Worm (Caenorhabditis elegans): ENCODE data around the gene ddn-2.

Gene ddn-2

ce11 chrII:12901025-12901424 lies 7.9 kb upstream of the ddn-2 start, which contains the start of gene clec-65:
clec-65 (plus strand) TSS chrII:12901325.
- TF ChIP-seq W03F9.2 (tag; optimal IDR thresholded peaks at IDR 0.05): no peak
- no peak for TF ChIP-seq dao-5 (tag; optimal IDR thresholded peaks at IDR 0.05)
- no peak for TF ChIP-seq him-1 (tag; optimal IDR thresholded peaks at IDR 0.05)

DNA sequence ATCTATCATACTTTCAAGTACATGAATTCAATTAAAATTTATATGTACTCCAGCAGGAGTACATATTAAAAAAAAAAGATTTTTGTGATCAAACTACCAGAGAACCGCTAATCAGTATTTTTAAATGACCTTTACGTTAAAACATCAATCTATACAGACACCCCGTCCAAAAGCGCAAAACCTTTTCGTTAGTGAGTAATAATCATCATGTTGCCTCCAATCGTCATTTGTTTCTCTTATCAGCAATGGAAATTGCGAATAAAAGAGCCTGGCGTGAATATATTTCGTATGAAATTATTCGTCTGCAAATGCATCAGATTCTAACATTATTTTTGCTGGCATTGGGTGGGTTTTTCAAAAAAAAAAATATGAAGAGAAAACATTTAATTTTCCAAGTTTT lies 4.7 kb upstream of the ddn-2 start, which contains the start of gene clec-66:
Gene clec-66 (plus strand): TSS at position 225 of the 400 bp plus-strand sequence.
- TF ChIP-seq him-1 (tag; optimal IDR thresholded peaks at IDR 0.05) (no peak), W03F9.2 (tag; optimal IDR thresholded peaks at IDR 0.05) (no peak), dao-5 (tag; optimal IDR thresholded peaks at IDR 0.05) (no peak)

ce11 chrII:12907070-12907469 lies 1.8 kb upstream of the ddn-2 start, which contains the start of gene nspb-11:
nspb-11 (plus strand) TSS chrII:12907370.
- TF ChIP-seq dao-5 (tag; optimal IDR thresholded peaks at IDR 0.05) (no peak), him-1 (tag; optimal IDR thresholded peaks at IDR 0.05) (no peak), W03F9.2 (tag; optimal IDR thresholded peaks at IDR 0.05) (no peak)

ce11 chrII:12914514-12915075 lies 5.7 kb downstream of the ddn-2 start, which contains the start of gene F35C5.12:
F35C5.12 (minus strand) TSS chrII:12914564.
- TF ChIP-seq dao-5 (tag; optimal IDR thresholded peaks at IDR 0.05): no peak

ce11 chrII:12918960-12919553 lies 10.2 kb downstream of the ddn-2 start, which contains the start of the genes F58G1.2 and wago-4:
F58G1.2 (minus strand) TSS chrII:12919010.
wago-4 (plus strand) TSS chrII:12919551.
- TF ChIP-seq W03F9.2 (tag; optimal IDR thresholded peaks at IDR 0.05) (peak; percentile 65), dao-5 (tag; optimal IDR thresholded peaks at IDR 0.05) (no peak), him-1 (tag; optimal IDR thresholded peaks at IDR 0.05) (no peak)

DNA sequence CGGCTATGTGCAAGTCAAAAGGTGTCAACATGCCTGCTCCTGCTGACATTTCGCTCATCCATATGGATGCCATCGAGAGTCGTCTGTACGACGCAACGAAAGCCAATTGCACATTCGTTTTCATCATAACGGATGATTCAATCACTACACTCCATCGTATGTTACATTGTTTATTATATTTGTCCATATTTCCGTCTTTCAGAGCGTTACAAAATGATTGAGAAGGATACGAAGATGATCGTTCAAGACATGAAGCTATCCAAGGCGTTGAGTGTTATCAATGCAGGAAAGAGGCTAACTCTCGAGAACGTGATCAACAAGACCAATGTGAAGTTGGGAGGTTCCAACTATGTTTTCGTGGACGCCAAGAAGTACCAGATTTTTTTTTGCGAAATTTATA lies 12.6 kb downstream of the ddn-2 start:
- TF ChIP-seq W03F9.2 (tag; optimal IDR thresholded peaks at IDR 0.05) (no peak), him-1 (tag; optimal IDR thresholded peaks at IDR 0.05) (no peak), dao-5 (tag; optimal IDR thresholded peaks at IDR 0.05) (no peak)

ce11 chrII:12923225-12923624 lies 14.3 kb downstream of the ddn-2 start:
- TF ChIP-seq him-1 (tag; optimal IDR thresholded peaks at IDR 0.05) (no peak), W03F9.2 (tag; optimal IDR thresholded peaks at IDR 0.05) (no peak), dao-5 (tag; optimal IDR thresholded peaks at IDR 0.05) (no peak)

ce11 chrII:12925551-12925950 lies 16.7 kb downstream of the ddn-2 start, which contains the start of gene F58G1.8:
F58G1.8 (minus strand) TSS chrII:12925651.
- TF ChIP-seq him-1 (tag; optimal IDR thresholded peaks at IDR 0.05): no peak
- no peak for TF ChIP-seq dao-5 (tag; optimal IDR thresholded peaks at IDR 0.05)
- TF ChIP-seq W03F9.2 (tag; optimal IDR thresholded peaks at IDR 0.05): no peak

- TF ChIP-seq him-1 (tag; optimal IDR thresholded peaks at IDR 0.05): no peak
- TF ChIP-seq dao-5 (tag; optimal IDR thresholded peaks at IDR 0.05): no peak
- no peak for TF ChIP-seq W03F9.2 (tag; optimal IDR thresholded peaks at IDR 0.05)
These were observed 19.4 kb downstream of the ddn-2 start, which contains the start of gene F58G1.3 for ce11 chrII:12928241-12928640. F58G1.3 (minus strand) TSS chrII:12928341.

DNA sequence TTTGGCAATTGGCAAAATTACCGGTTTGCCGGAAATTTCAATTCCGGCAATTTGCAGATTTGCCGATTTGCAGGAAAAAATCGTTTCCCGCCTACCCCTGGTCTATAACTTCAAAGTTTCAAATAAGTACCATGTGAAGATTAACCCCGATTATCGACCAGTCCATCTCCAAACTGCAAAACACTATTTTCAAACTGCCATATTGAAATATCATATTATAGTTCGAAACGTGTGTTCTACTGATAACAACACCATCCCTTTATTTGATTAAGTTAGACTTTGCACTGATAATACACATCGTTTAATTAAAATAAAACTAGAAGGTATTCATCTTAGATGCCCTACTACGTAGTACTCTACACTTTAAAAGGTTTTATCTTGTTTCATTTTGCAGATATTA lies 21.3 kb downstream of the ddn-2 start:
- TF ChIP-seq dao-5 (tag; optimal IDR thresholded peaks at IDR 0.05) (no peak), him-1 (tag; optimal IDR thresholded peaks at IDR 0.05) (no peak), W03F9.2 (tag; optimal IDR thresholded peaks at IDR 0.05) (no peak)

DNA sequence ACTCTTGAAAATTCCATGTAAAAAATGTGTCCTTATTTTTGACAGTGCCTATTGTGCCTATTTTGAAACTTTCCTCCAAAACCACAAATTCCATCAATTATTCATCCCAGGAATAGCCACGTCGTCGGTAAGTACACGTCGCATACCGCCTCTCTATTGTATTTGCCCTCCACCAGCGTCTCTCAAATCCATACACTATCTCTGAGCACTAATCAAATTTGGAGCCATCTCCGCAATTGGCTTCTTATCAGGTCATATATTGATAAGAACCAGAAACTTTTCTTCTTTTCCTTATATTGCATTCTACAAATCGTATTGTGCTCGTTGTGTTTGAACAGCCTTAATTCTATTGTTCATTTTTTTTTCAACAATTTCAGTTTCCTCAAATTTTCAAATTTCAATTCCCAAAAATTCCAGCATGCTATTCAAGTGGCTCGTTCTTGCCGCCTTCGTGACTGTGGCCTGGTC lies 22.6 kb downstream of the ddn-2 start, which contains the start of gene dct-18:
Gene dct-18 (plus strand): TSS at position 418 of the 468 bp plus-strand sequence.
- TF ChIP-seq dao-5 (tag; optimal IDR thresholded peaks at IDR 0.05) (no peak), W03F9.2 (tag; optimal IDR thresholded peaks at IDR 0.05) (no peak), him-1 (tag; optimal IDR thresholded peaks at IDR 0.05) (no peak)

- TF ChIP-seq him-1 (tag; optimal IDR thresholded peaks at IDR 0.05) (no peak), dao-5 (tag; optimal IDR thresholded peaks at IDR 0.05) (no peak), W03F9.2 (tag; optimal IDR thresholded peaks at IDR 0.05) (no peak)
These were observed 26.4 kb downstream of the ddn-2 start, which contains the start of gene lips-9 for ce11 chrII:12935259-12935658. lips-9 (minus strand) TSS chrII:12935359.

- TF ChIP-seq him-1 (tag; optimal IDR thresholded peaks at IDR 0.05) (no peak), dao-5 (tag; optimal IDR thresholded peaks at IDR 0.05) (no peak), W03F9.2 (tag; optimal IDR thresholded peaks at IDR 0.05) (no peak)
These were observed 30.3 kb downstream of the ddn-2 start for ce11 chrII:12939161-12939560.

DNA sequence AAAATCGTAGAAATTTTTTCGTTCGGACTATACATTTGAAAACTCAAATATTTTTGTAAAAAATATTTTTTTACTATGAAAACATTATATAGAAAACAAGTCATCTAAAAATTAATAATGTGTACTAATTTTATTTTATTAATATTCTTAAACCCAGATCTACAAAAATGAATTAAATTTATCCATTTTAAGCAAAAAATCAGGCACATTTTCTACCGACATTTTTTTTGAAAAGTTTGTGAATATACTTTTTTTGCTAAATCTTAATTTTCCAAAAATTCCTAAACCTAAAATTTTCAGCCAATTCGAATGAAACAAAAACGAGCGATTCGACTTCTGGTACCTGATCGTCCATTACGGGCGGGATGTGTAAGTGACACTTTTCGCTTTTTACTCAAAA lies 30.9 kb downstream of the ddn-2 start, which contains the start of gene arrd-10:
Gene arrd-10 (plus strand): TSS at position 301 of the 400 bp plus-strand sequence.
- TF ChIP-seq dao-5 (tag; optimal IDR thresholded peaks at IDR 0.05) (no peak), him-1 (tag; optimal IDR thresholded peaks at IDR 0.05) (no peak), W03F9.2 (tag; optimal IDR thresholded peaks at IDR 0.05) (no peak)

All from whole organism, L4/young adult.